Fruit fly (Drosophila melanogaster): ENCODE measurements around the gene CG1636.

The CG1636 gene

dm6 chrX:8273291-8273690 is at the start of gene CG1636 (continued):
- TF ChIP-seq CG31388 (GFP tag; optimal IDR thresholded peaks at IDR 0.05) (no peak), da (GFP tag; optimal IDR thresholded peaks at IDR 0.05) (no peak), CTCF (GFP tag; optimal IDR thresholded peaks at IDR 0.05) (no peak), Deaf1 (tag; optimal IDR thresholded peaks at IDR 0.05) (peak; percentile 36), CG4730 (GFP tag; IDR thresholded peaks at IDR 0.05) (no peak), pb (GFP tag; optimal IDR thresholded peaks at IDR 0.05) (no peak), CG17186 (GFP tag; optimal IDR thresholded peaks at IDR 0.05) (peak; percentile 85), unc-4 (GFP tag; IDR thresholded peaks at IDR 0.05; ENCODE audit: partially characterized antibody) (peak; percentile 86), ara (GFP tag; IDR thresholded peaks at IDR 0.05) (no peak), tio (GFP tag; optimal IDR thresholded peaks at IDR 0.05) (no peak), CG18619 (GFP tag; optimal IDR thresholded peaks at IDR 0.05) (no peak), hth (optimal IDR thresholded peaks at IDR 0.05) (no peak), disco-r (GFP tag; optimal IDR thresholded peaks at IDR 0.05) (no peak)

dm6 chrX:8227942-8228341 is 45.3 kb upstream of the CG1636 start:
- no peak for TF ChIP-seq bigmax (GFP tag; optimal IDR thresholded peaks at IDR 0.05)
- TF ChIP-seq Ets65A (GFP tag) = peak; percentile 53
- peak; percentile 32; the same call in 1 of the 3 replicates for TF ChIP-seq CG14860 (GFP tag; IDR thresholded peaks at IDR 0.05; ENCODE audit: partially characterized antibody)
- TF ChIP-seq amos (GFP tag; IDR thresholded peaks at IDR 0.05; ENCODE audit: partially characterized antibody) = peak; percentile 37; the same call in 1 of the 2 replicates
- TF ChIP-seq Hr39 (optimal IDR thresholded peaks at IDR 0.05) = no peak
- TF ChIP-seq bab2 (GFP tag; optimal IDR thresholded peaks at IDR 0.05) = no peak
- peak; percentile 98 for TF ChIP-seq CG6654 (GFP tag; optimal IDR thresholded peaks at IDR 0.05)
- no peak for TF ChIP-seq Chrac-16 (GFP tag; optimal IDR thresholded peaks at IDR 0.05)
- no peak for TF ChIP-seq prd (optimal IDR thresholded peaks at IDR 0.05)
- TF ChIP-seq prd (GFP tag; IDR thresholded peaks at IDR 0.05) = no peak
- TF ChIP-seq CG8478 (optimal IDR thresholded peaks at IDR 0.05) = peak; percentile 11
- no peak for TF ChIP-seq eyg (GFP tag; optimal IDR thresholded peaks at IDR 0.05)
- 0 out of 3 replicates have a peak, but pooled peaks have one; percentile 11 for TF ChIP-seq Opbp (GFP tag; IDR thresholded peaks at IDR 0.05; ENCODE audit: partially characterized antibody)
- TF ChIP-seq chinmo (GFP tag; IDR thresholded peaks at IDR 0.05; ENCODE audit: partially characterized antibody) = 0 out of 4 replicates have a peak, but pooled peaks have one; percentile 29
- TF ChIP-seq rib (GFP tag; IDR thresholded peaks at IDR 0.05) = no peak
- no peak for TF ChIP-seq ewg (GFP tag; optimal IDR thresholded peaks at IDR 0.05)
- TF ChIP-seq Nf-YA (GFP tag; IDR thresholded peaks at IDR 0.05) = no peak
- peak; percentile 85 for TF ChIP-seq cad (GFP tag; optimal IDR thresholded peaks at IDR 0.05)
- TF ChIP-seq knrl (GFP tag; IDR thresholded peaks at IDR 0.05; ENCODE audit: partially characterized antibody) = peak; percentile 41; the same call in 1 of the 3 replicates

dm6 chrX:8229918-8230699 is 43.1 kb upstream of the CG1636 start:
- peak; percentile 19; the same call in 1 of the 2 replicates for TF ChIP-seq CG1024 (GFP tag; IDR thresholded peaks at IDR 0.05)
- no peak for TF ChIP-seq Fer2 (tag; optimal IDR thresholded peaks at IDR 0.05)
- TF ChIP-seq chinmo (GFP tag; IDR thresholded peaks at IDR 0.05; ENCODE audit: partially characterized antibody) = 0 out of 4 replicates have a peak, but pooled peaks have one; percentile 58
- peak; percentile 56; the same call in 1 of the 3 replicates for TF ChIP-seq so (GFP tag; IDR thresholded peaks at IDR 0.05)
- TF ChIP-seq Spps (tag; optimal IDR thresholded peaks at IDR 0.05) = peak; percentile 39
- no peak for TF ChIP-seq CG9215 (GFP tag; IDR thresholded peaks at IDR 0.05)
- peak; percentile 18 for TF ChIP-seq NC2β (GFP tag; optimal IDR thresholded peaks at IDR 0.05)
- TF ChIP-seq Six4 (GFP tag; optimal IDR thresholded peaks at IDR 0.05) = peak; percentile 50
- TF ChIP-seq eve (GFP tag; optimal IDR thresholded peaks at IDR 0.05) = no peak
- peak; percentile 47 for TF ChIP-seq CG7556 (GFP tag; optimal IDR thresholded peaks at IDR 0.05)
- TF ChIP-seq grau (tag; optimal IDR thresholded peaks at IDR 0.05) = peak; percentile 6
- no peak for TF ChIP-seq CG4360 (GFP tag; IDR thresholded peaks at IDR 0.05)
- peak; percentile 5 for TF ChIP-seq CG3163 (GFP tag; optimal IDR thresholded peaks at IDR 0.05)
- TF ChIP-seq bsh (GFP tag; optimal IDR thresholded peaks at IDR 0.05) = peak in 1 of 2 experiments; percentile 64
- no peak for TF ChIP-seq CG7271 (tag; optimal IDR thresholded peaks at IDR 0.05)
- no peak for TF ChIP-seq CG9437 (GFP tag; optimal IDR thresholded peaks at IDR 0.05)
- TF ChIP-seq CG12659 (GFP tag; optimal IDR thresholded peaks at IDR 0.05) = peak; percentile 53
- TF ChIP-seq Mes4 (GFP tag; optimal IDR thresholded peaks at IDR 0.05) = peak; percentile 29
- TF ChIP-seq E2f2 (GFP tag; IDR thresholded peaks at IDR 0.05) = peak; percentile 17; the same call in 1 of the 2 replicates
